Fruit fly (Drosophila melanogaster) whole organism, embryonic: ENCODE results near the gene Sfp78E.

Source experiments
- CG10147 ChIP-seq: fragments of 200-800 bp; sonication (Bioruptor generic); optimal IDR thresholded peaks from 2 replicates; lab custom pipeline; 2019; ENCODE audit warnings: missing biosample characterization, mild to moderate bottlenecking, missing genetic modification characterization, moderate library complexity
- CG1024 ChIP-seq: fragments of 200-800 bp; sonication (Bioruptor generic); IDR thresholded peaks from 2 replicates; pipeline ENCODE4 v1.3.6; 2022; ENCODE audit warnings: missing biosample characterization, missing genetic modification characterization
- CG12104 ChIP-seq: fragments of 200-800 bp; sonication (Bioruptor generic); optimal IDR thresholded peaks from 3 replicates; lab custom pipeline; 2016; ENCODE audit warnings: missing biosample characterization, missing genetic modification characterization
- CG1603 ChIP-seq: fragments of 200-800 bp; sonication (Bioruptor generic); optimal IDR thresholded peaks from 2 replicates; lab custom pipeline; 2019; ENCODE audit warnings: missing biosample characterization, mild to moderate bottlenecking, missing genetic modification characterization, moderate library complexity
- CG2199 ChIP-seq: fragments of 200-800 bp; sonication (Bioruptor generic); IDR thresholded peaks from 3 replicates; pipeline ENCODE4 v1.3.6; 2022; ENCODE audit warnings: missing biosample characterization, missing genetic modification characterization
- CG2875 ChIP-seq: fragments of 200-800 bp; sonication (Bioruptor generic); optimal IDR thresholded peaks from 2 replicates; lab custom pipeline; 2017; ENCODE audit warnings: missing biosample characterization, mild to moderate bottlenecking, missing genetic modification characterization, missing genetic modification reagents
- CG32772 ChIP-seq: fragments of 200-800 bp; sonication (Bioruptor generic); IDR thresholded peaks from 2 replicates; pipeline ENCODE4 v1.3.6; 2022; ENCODE audit warnings: missing biosample characterization, missing genetic modification characterization
- CG34376 ChIP-seq: fragments of 200-800 bp; sonication (Bioruptor generic); optimal IDR thresholded peaks from 2 replicates; lab custom pipeline; 2018; ENCODE audit warnings: missing biosample characterization, mild to moderate bottlenecking, missing genetic modification characterization
- CG42726 ChIP-seq: fragments of 200-800 bp; sonication (Bioruptor generic); IDR thresholded peaks from 2 replicates; pipeline ENCODE4 v1.3.6; 2022; ENCODE audit warnings: missing biosample characterization, missing genetic modification characterization; ENCODE audit not compliant: partially characterized antibody
- CG4820 ChIP-seq: fragments of 200-800 bp; sonication (Bioruptor generic); optimal IDR thresholded peaks from 3 replicates; lab custom pipeline; 2016; ENCODE audit warnings: missing biosample characterization, missing genetic modification characterization
- CG4854 ChIP-seq: fragments of 200-800 bp; sonication (Bioruptor generic); optimal IDR thresholded peaks from 2 replicates; lab custom pipeline; 2016; ENCODE audit warnings: missing biosample characterization, missing genetic modification characterization, inconsistent platforms
- CG5180 ChIP-seq: fragments of 200-800 bp; sonication (Bioruptor generic); optimal IDR thresholded peaks from 3 replicates; lab custom pipeline; 2017; ENCODE audit warnings: missing biosample characterization, missing genetic modification characterization, mild to moderate bottlenecking, moderate library complexity, missing genetic modification reagents
- CG6813 ChIP-seq: fragments of 200-800 bp; sonication (Bioruptor generic); optimal IDR thresholded peaks from 2 replicates; lab custom pipeline; 2017; ENCODE audit warnings: missing biosample characterization, missing genetic modification characterization, mild to moderate bottlenecking, moderate library complexity, missing genetic modification reagents
- CG9727 ChIP-seq: fragments of 200-800 bp; sonication (Bioruptor generic); optimal IDR thresholded peaks from 3 replicates; lab custom pipeline; 2017; ENCODE audit warnings: missing biosample characterization, mild to moderate bottlenecking, missing genetic modification characterization
- Chrac-16 ChIP-seq: fragments of 200-800 bp; sonication (Bioruptor generic); optimal IDR thresholded peaks from 3 replicates; lab custom pipeline; 2016; ENCODE audit warnings: missing biosample characterization, missing genetic modification characterization
- D19A ChIP-seq: fragments of 200-800 bp; optimal IDR thresholded peaks from 3 replicates; lab custom pipeline; 2019; ENCODE audit warnings: missing biosample characterization, mild to moderate bottlenecking, missing genetic modification characterization, moderate library complexity
- Ets65A ChIP-seq: fragments of 200-800 bp; sonication (Bioruptor generic); peaks from one replicate; lab custom pipeline; 2016; ENCODE audit warnings: missing biosample characterization, missing genetic modification characterization
- HLHmδ ChIP-seq: fragments of 200-800 bp; sonication (Bioruptor generic); optimal IDR thresholded peaks from 2 replicates; lab custom pipeline; 2018; ENCODE audit warnings: missing biosample characterization, mild to moderate bottlenecking, missing genetic modification characterization, moderate library complexity
- Jarid2 ChIP-seq: fragments of 200-800 bp; sonication (Bioruptor generic); optimal IDR thresholded peaks from 3 replicates; lab custom pipeline; 2017; ENCODE audit warnings: mild to moderate bottlenecking, missing biosample characterization, missing genetic modification reagents, missing genetic modification characterization
- Opbp ChIP-seq: fragments of 200-800 bp; sonication (Bioruptor generic); IDR thresholded peaks from 3 replicates; pipeline ENCODE4 v1.3.6; 2022; ENCODE audit warnings: missing biosample characterization, missing genetic modification characterization; ENCODE audit not compliant: partially characterized antibody
- Six4 ChIP-seq: fragments of 200-800 bp; sonication (Bioruptor generic); optimal IDR thresholded peaks from 2 replicates; lab custom pipeline; 2016; ENCODE audit warnings: missing biosample characterization, missing genetic modification characterization
- Tbp ChIP-seq: fragments of >200 bp; optimal IDR thresholded peaks from 2 replicates; lab custom pipeline; 2018; ENCODE audit warnings: missing biosample characterization, missing genetic modification characterization
- Vsx1 ChIP-seq: fragments of 200-800 bp; sonication (Bioruptor generic); optimal IDR thresholded peaks from 2 replicates; lab custom pipeline; 2017; ENCODE audit warnings: missing biosample characterization, mild to moderate bottlenecking, missing genetic modification characterization, missing genetic modification reagents
- amos ChIP-seq: fragments of 200-800 bp; sonication (Bioruptor generic); IDR thresholded peaks from 2 replicates; pipeline ENCODE4 v1.3.6; 2022; ENCODE audit warnings: missing biosample characterization, missing genetic modification characterization; ENCODE audit not compliant: partially characterized antibody
- az2 ChIP-seq: fragments of 200-800 bp; sonication (Bioruptor generic); optimal IDR thresholded peaks from 3 replicates; lab custom pipeline; 2016; ENCODE audit warnings: missing biosample characterization, missing genetic modification characterization
- chinmo ChIP-seq: fragments of 200-800 bp; sonication (Bioruptor generic); IDR thresholded peaks from 4 replicates; pipeline ENCODE4 v1.3.6; 2022; ENCODE audit warnings: missing biosample characterization, missing genetic modification characterization; ENCODE audit not compliant: partially characterized antibody
- crol ChIP-seq: fragments of 200-800 bp; sonication (Bioruptor generic); IDR thresholded peaks from 2 replicates; pipeline ENCODE4 v1.3.6; 2022; ENCODE audit warnings: missing biosample characterization, missing genetic modification characterization
- fd96Cb ChIP-seq: fragments of 200-800 bp; sonication (Bioruptor generic); optimal IDR thresholded peaks from 2 replicates; lab custom pipeline; 2018; ENCODE audit warnings: missing biosample characterization, mild to moderate bottlenecking, missing genetic modification characterization, moderate library complexity
- insv ChIP-seq, 2 experiments: fragments of 200-800 bp; sonication (Bioruptor generic); optimal IDR thresholded peaks; 3 replicates each; lab custom pipeline; 2016 to 2018; ENCODE audit warnings: missing biosample characterization in 2 of 2, missing genetic modification characterization in 2 of 2
- lov ChIP-seq, 2 experiments: fragments of 200-800 bp in 1 of 2; fragments of >200 bp in 1 of 2; sonication (Bioruptor generic) in 1 of 2; IDR thresholded peaks in 1 of 2; optimal IDR thresholded peaks in 1 of 2; 2 replicates in 1 of 2; 3 replicates in 1 of 2; pipeline versions ENCODE4 v1.3.6 to Lab custom; 2017 to 2022; ENCODE audit warnings: missing biosample characterization in 1 of 2, missing genetic modification characterization in 1 of 2
- pb ChIP-seq: fragments of 200-800 bp; sonication (Bioruptor generic); optimal IDR thresholded peaks from 3 replicates; lab custom pipeline; 2016; ENCODE audit warnings: missing biosample characterization, missing genetic modification characterization
- ro ChIP-seq: fragments of 200-800 bp; sonication (Bioruptor generic); IDR thresholded peaks from 2 replicates; pipeline ENCODE4 v1.3.6; 2022; ENCODE audit warnings: missing biosample characterization, missing genetic modification characterization
- row ChIP-seq: fragments of 200-800 bp; sonication (Bioruptor generic); IDR thresholded peaks from 3 replicates; pipeline ENCODE4 v1.3.6; 2022; ENCODE audit warnings: missing biosample characterization, missing genetic modification characterization
- scrt ChIP-seq: fragments of 200-800 bp; sonication (Bioruptor generic); optimal IDR thresholded peaks from 2 replicates; lab custom pipeline; 2018; ENCODE audit warnings: missing biosample characterization, mild to moderate bottlenecking, missing genetic modification characterization, moderate library complexity
- sim ChIP-seq: fragments of 200-800 bp; sonication (Bioruptor generic); IDR thresholded peaks from 2 replicates; pipeline ENCODE4 v1.3.6; 2022; ENCODE audit warnings: missing biosample characterization, missing genetic modification characterization
- sqz ChIP-seq: fragments of 200-800 bp; sonication (Bioruptor generic); optimal IDR thresholded peaks from 3 replicates; lab custom pipeline; 2018; ENCODE audit warnings: missing biosample characterization, mild to moderate bottlenecking, missing genetic modification characterization
- ssp ChIP-seq: fragments of 200-800 bp; sonication (Bioruptor generic); IDR thresholded peaks from 2 replicates; pipeline ENCODE4 v1.3.6; 2022; ENCODE audit warnings: missing biosample characterization, missing genetic modification characterization
- zfh1 ChIP-seq: fragments of 200-800 bp; sonication (Bioruptor generic); IDR thresholded peaks from 3 replicates; pipeline ENCODE4 v1.3.6; 2022; ENCODE audit warnings: missing biosample characterization, missing genetic modification characterization

Gene Sfp78E

DNA sequence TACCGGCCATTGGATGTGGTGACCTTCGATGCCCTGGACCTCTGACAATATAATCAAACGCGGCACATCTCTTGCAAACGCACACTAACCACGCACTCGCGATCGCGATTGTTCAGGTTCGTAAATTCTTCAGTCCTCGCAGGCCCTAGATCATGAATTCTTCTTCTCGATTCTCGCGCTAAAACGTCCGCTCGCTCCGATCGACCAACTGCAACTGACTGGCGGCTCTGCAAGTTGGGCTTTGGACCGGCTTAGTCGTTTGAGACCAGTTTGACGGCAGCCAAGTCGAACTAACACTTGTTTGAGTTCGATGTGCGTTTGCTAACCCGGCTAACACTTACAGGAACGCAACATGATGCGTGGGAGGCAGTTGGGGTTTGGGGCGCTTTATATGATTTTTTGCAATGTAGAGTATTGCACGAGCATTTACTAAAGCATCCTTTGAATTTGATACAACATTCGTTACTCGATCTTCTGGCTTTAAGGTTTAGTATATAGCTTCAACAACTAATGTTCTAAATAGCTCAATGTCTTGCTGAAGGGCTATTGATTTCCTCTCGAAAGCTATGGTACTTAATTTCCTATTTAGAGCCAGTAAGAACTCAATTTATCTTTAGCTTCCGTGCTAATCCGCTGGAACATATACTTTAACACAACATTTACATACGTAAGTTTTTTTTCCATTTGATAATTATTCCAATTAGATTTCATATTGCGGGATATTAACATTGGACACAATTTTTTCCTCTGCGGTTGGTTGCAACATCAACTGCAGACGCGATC, 22.5 kb upstream of the Sfp78E start, which contains the start of gene CG32447:
Gene CG32447 (minus strand): TSS at position 222 of the 783 bp plus-strand sequence.
- TF ChIP-seq Opbp (GFP tag; lab: Robert Waterston, UW) (peak; percentile 44; the same call in 1 of the 3 replicates), CG4820 (peak; percentile 16), sim (no peak), CG32772 (GFP tag; lab: Robert Waterston, UW) (no peak), lov (optimal IDR thresholded peaks at IDR 0.05; lab: Kevin White, UChicago) (no peak), lov (GFP tag; IDR thresholded peaks at IDR 0.05; lab: Robert Waterston, UW) (no peak), Chrac-16 (GFP tag; lab: Kevin White, UChicago) (no peak), HLHmδ (GFP tag; lab: Kevin White, UChicago) (peak; percentile 17), Vsx1 (no peak), Tbp (GFP tag; lab: Kevin White, UChicago) (peak; percentile 29), scrt (no peak), ssp (GFP tag; lab: Robert Waterston, UW) (no peak), fd96Cb (tag; lab: Kevin White, UChicago) (no peak), CG2875 (GFP tag; lab: Kevin White, UChicago) (no peak), CG1603 (tag; lab: Kevin White, UChicago) (no peak), zfh1 (GFP tag; lab: Robert Waterston, UW) (0 out of 3 replicates have a peak, but pooled peaks have one; percentile 17), amos (GFP tag; lab: Robert Waterston, UW) (0 out of 2 replicates have a peak, but pooled peaks have one; percentile 14), CG4854 (GFP tag; lab: Kevin White, UChicago) (no peak), CG1024 (GFP tag; lab: Robert Waterston, UW) (0 out of 2 replicates have a peak, but pooled peaks have one; percentile 26), CG10147 (no peak), pb (no peak), row (no peak), CG5180 (peak; percentile 98), Ets65A (peak; percentile 23), chinmo (GFP tag; lab: Robert Waterston, UW) (0 out of 4 replicates have a peak, but pooled peaks have one; percentile 55), Jarid2 (GFP tag; lab: Kevin White, UChicago) (peak; percentile 82), insv (GFP tag; optimal IDR thresholded peaks at IDR 0.05; lab: Kevin White, UChicago) (peak in 1 of 2 experiments; percentile 78), CG42726 (GFP tag; lab: Robert Waterston, UW) (0 out of 2 replicates have a peak, but pooled peaks have one; percentile 13), sqz (GFP tag; lab: Kevin White, UChicago) (no peak), Six4 (GFP tag; lab: Kevin White, UChicago) (no peak)
- TF ChIP-seq, all 482 proteins: peak for 13

DNA sequence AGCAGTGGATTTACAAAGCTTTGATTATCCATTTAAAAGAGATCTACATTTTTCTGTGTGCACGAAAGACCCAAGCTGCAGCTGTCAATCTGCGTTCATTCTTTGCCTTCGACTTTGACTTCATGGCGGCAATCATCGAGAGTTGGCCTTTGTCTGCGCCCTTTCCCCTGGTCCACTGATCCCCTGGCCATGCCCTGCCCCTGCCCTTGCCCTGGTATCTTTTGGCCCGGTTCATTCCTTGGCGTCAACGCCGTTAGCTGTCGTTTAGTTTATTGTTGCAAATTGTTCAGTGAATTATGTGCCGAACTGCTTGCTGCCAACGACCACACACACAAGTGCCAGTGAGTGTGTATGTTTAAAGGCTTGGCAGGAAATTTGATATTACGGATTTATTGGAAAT, 17.1 kb upstream of the Sfp78E start:
- TF ChIP-seq CG12104 (no peak), CG9727 (no peak), crol (GFP tag; lab: Robert Waterston, UW) (peak; percentile 61), ro (no peak), CG2199 (no peak), CG34376 (GFP tag; lab: Kevin White, UChicago) (no peak)

DNA sequence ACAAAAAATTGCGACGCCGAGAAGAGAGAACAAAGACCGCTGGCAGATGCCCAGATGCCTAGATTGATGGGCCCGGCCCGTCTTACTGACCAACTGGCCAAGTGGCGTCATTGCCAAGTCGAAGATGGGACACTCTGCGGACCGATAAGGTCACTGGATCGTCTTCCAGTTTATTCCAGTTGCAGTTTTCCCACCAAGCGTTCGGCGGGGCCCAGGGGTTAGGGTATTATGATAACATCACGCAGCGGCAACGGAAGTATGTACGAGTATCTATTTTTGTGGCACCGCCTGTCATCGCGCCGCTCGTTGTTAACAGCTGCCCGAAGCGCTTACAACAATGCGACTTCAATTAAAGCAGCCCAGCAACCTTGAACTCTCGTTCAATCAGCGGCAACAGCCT, 16.2 kb upstream of the Sfp78E start:
- TF ChIP-seq Ets65A (peak; percentile 59), az2 (GFP tag; lab: Kevin White, UChicago) (no peak), CG6813 (no peak), D19A (tag; lab: Kevin White, UChicago) (peak; percentile 59)
